Fruit fly (Drosophila melanogaster) whole organism, embryonic: ENCODE measurements around the gene CG32189.

Source experiments
- Asciz ChIP-seq: fragments of 200-800 bp; sonication (Bioruptor generic); optimal IDR thresholded peaks from 2 replicates; lab custom pipeline; 2017; ENCODE audit warnings: missing biosample characterization, mild to moderate bottlenecking, missing genetic modification characterization, missing genetic modification reagents
- Awh ChIP-seq: fragments of 200-800 bp; sonication (Bioruptor generic); IDR thresholded peaks from 2 replicates; pipeline ENCODE4, ENCODE4 v1.3.6; 2022; ENCODE audit warnings: missing biosample characterization, missing genetic modification characterization
- CG10431 ChIP-seq: fragments of 200-800 bp; sonication (Bioruptor generic); optimal IDR thresholded peaks from 3 replicates; lab custom pipeline; 2018; ENCODE audit warnings: missing biosample characterization, mild to moderate bottlenecking, missing genetic modification characterization
- CG10462 ChIP-seq: fragments of 200-800 bp; sonication (Bioruptor generic); optimal IDR thresholded peaks from 2 replicates; lab custom pipeline; 2016; ENCODE audit warnings: missing biosample characterization, missing genetic modification characterization
- CG10959 ChIP-seq: fragments of 200-800 bp; sonication (Bioruptor generic); IDR thresholded peaks from 2 replicates; pipeline ENCODE4 v1.3.6; 2022; ENCODE audit warnings: missing biosample characterization, missing genetic modification characterization
- CG11504 ChIP-seq: fragments of 200-800 bp; sonication (Bioruptor generic); optimal IDR thresholded peaks from 3 replicates; lab custom pipeline; 2019; ENCODE audit warnings: missing biosample characterization, mild to moderate bottlenecking, missing genetic modification characterization, moderate library complexity
- CG11560 ChIP-seq: fragments of 200-800 bp; sonication (Bioruptor generic); IDR thresholded peaks from 3 replicates; pipeline ENCODE4 v1.3.6; 2022; ENCODE audit warnings: missing biosample characterization, missing genetic modification characterization
- CG11723 ChIP-seq: fragments of 200-800 bp; sonication (Bioruptor generic); optimal IDR thresholded peaks from 2 replicates; lab custom pipeline; 2017; ENCODE audit warnings: missing biosample characterization, mild to moderate bottlenecking, missing genetic modification characterization
- CG12391 ChIP-seq: fragments of 200-800 bp; sonication (Bioruptor generic); optimal IDR thresholded peaks from 3 replicates; lab custom pipeline; 2018; ENCODE audit warnings: missing biosample characterization, mild to moderate bottlenecking, missing genetic modification characterization, moderate library complexity
- CG13296 ChIP-seq: fragments of 200-800 bp; sonication (Bioruptor generic); optimal IDR thresholded peaks from 3 replicates; lab custom pipeline; 2018; ENCODE audit warnings: missing biosample characterization, mild to moderate bottlenecking, missing genetic modification characterization
- CG15514 ChIP-seq: fragments of 200-800 bp; sonication (Bioruptor generic); optimal IDR thresholded peaks from 3 replicates; lab custom pipeline; 2017; ENCODE audit warnings: missing biosample characterization, missing genetic modification characterization, mild to moderate bottlenecking, moderate library complexity, missing genetic modification reagents
- CG17385 ChIP-seq: fragments of 200-800 bp; sonication (Bioruptor generic); optimal IDR thresholded peaks from 3 replicates; lab custom pipeline; 2018; ENCODE audit warnings: missing biosample characterization, mild to moderate bottlenecking, missing genetic modification characterization
- CG17568 ChIP-seq: fragments of 200-800 bp; sonication (Bioruptor generic); optimal IDR thresholded peaks from 2 replicates; lab custom pipeline; 2018; ENCODE audit warnings: missing biosample characterization, mild to moderate bottlenecking, missing genetic modification characterization, moderate library complexity
- CG2129 ChIP-seq: fragments of 200-800 bp; sonication (Bioruptor generic); IDR thresholded peaks from 2 replicates; pipeline ENCODE4 v1.3.6; 2022; ENCODE audit warnings: missing biosample characterization, missing genetic modification characterization; ENCODE audit not compliant: partially characterized antibody
- CG2199 ChIP-seq: fragments of 200-800 bp; sonication (Bioruptor generic); IDR thresholded peaks from 3 replicates; pipeline ENCODE4 v1.3.6; 2022; ENCODE audit warnings: missing biosample characterization, missing genetic modification characterization
- CG2202 ChIP-seq: fragments of 200-800 bp; sonication (Bioruptor generic); optimal IDR thresholded peaks from 2 replicates; lab custom pipeline; 2018; ENCODE audit warnings: missing biosample characterization, mild to moderate bottlenecking, missing genetic modification characterization
- CG2712 ChIP-seq: fragments of 200-800 bp; optimal IDR thresholded peaks from 3 replicates; lab custom pipeline; 2019; ENCODE audit warnings: missing biosample characterization, mild to moderate bottlenecking, missing genetic modification characterization, moderate library complexity
- CG31388 ChIP-seq: fragments of 200-800 bp; sonication (Bioruptor generic); optimal IDR thresholded peaks from 2 replicates; lab custom pipeline; 2016; ENCODE audit warnings: missing biosample characterization, missing genetic modification characterization
- CG33213 ChIP-seq: fragments of 200-800 bp; sonication (Bioruptor generic); optimal IDR thresholded peaks from 3 replicates; lab custom pipeline; 2016; ENCODE audit warnings: missing biosample characterization, missing genetic modification characterization
- CG3407 ChIP-seq: fragments of 200-800 bp; sonication (Bioruptor generic); optimal IDR thresholded peaks from 2 replicates; lab custom pipeline; 2018; ENCODE audit warnings: missing biosample characterization, mild to moderate bottlenecking, missing genetic modification characterization
- CG4424 ChIP-seq: fragments of 200-800 bp; sonication (Bioruptor generic); optimal IDR thresholded peaks from 3 replicates; lab custom pipeline; 2016; ENCODE audit warnings: missing biosample characterization, missing genetic modification characterization
- CG6683 ChIP-seq: fragments of 200-800 bp; sonication (Bioruptor generic); optimal IDR thresholded peaks from 2 replicates; lab custom pipeline; 2017; ENCODE audit warnings: missing biosample characterization, mild to moderate bottlenecking, missing genetic modification characterization, missing genetic modification reagents
- CG9215 ChIP-seq: fragments of 200-800 bp; sonication (Bioruptor generic); IDR thresholded peaks from 2 replicates; pipeline ENCODE4 v1.3.6; 2022; ENCODE audit warnings: missing biosample characterization, missing genetic modification characterization
- CHES-1-like ChIP-seq: fragments of 200-800 bp; sonication (Bioruptor generic); optimal IDR thresholded peaks from 2 replicates; lab custom pipeline; 2016; ENCODE audit warnings: missing biosample characterization, missing genetic modification characterization
- HLH54F ChIP-seq: fragments of 200-800 bp; sonication (Bioruptor generic); optimal IDR thresholded peaks from 3 replicates; lab custom pipeline; 2016; ENCODE audit warnings: missing biosample characterization, missing genetic modification characterization
- Hand ChIP-seq: fragments of 200-800 bp; sonication (Bioruptor generic); optimal IDR thresholded peaks from 2 replicates; lab custom pipeline; 2017; ENCODE audit warnings: mild to moderate bottlenecking, missing biosample characterization, missing genetic modification reagents, missing genetic modification characterization
- Kr ChIP-seq: fragments of 200-800 bp; sonication (Bioruptor generic); optimal IDR thresholded peaks from 2 replicates; lab custom pipeline; 2017; ENCODE audit warnings: missing biosample characterization, mild to moderate bottlenecking, missing genetic modification characterization
- Lhr ChIP-seq: fragments of 200-800 bp; sonication (Bioruptor generic); optimal IDR thresholded peaks from 3 replicates; lab custom pipeline; 2017; ENCODE audit warnings: mild to moderate bottlenecking, missing biosample characterization, missing genetic modification reagents, missing genetic modification characterization
- Myb ChIP-seq: fragments of 200-800 bp; sonication (Bioruptor generic); optimal IDR thresholded peaks from 2 replicates; lab custom pipeline; 2016; ENCODE audit warnings: missing biosample characterization, missing genetic modification characterization
- Oaz ChIP-seq: fragments of 200-800 bp; sonication (Bioruptor generic); IDR thresholded peaks from 2 replicates; pipeline ENCODE4 v1.3.6; 2022; ENCODE audit warnings: missing biosample characterization, missing genetic modification characterization
- Usf ChIP-seq: fragments of 200-800 bp; sonication (Bioruptor generic); optimal IDR thresholded peaks from 2 replicates; lab custom pipeline; 2017; ENCODE audit warnings: missing genotype, missing biosample characterization, missing genetic modification characterization
- Xrp1 ChIP-seq: fragments of 200-800 bp; sonication (Bioruptor generic); IDR thresholded peaks from 2 replicates; pipeline ENCODE4 v1.3.6; 2022; ENCODE audit warnings: missing biosample characterization, missing genetic modification characterization
- bab2 ChIP-seq: fragments of 200-800 bp; sonication (Bioruptor generic); optimal IDR thresholded peaks from 2 replicates; lab custom pipeline; 2016; ENCODE audit warnings: missing biosample characterization, missing genetic modification characterization
- bigmax ChIP-seq: fragments of 200-800 bp; sonication (Bioruptor generic); optimal IDR thresholded peaks from 2 replicates; lab custom pipeline; 2018; ENCODE audit warnings: missing biosample characterization, mild to moderate bottlenecking, missing genetic modification characterization
- bowl ChIP-seq: fragments of 200-800 bp; sonication (Bioruptor generic); IDR thresholded peaks from 2 replicates; pipeline ENCODE4 v1.3.6; 2022; ENCODE audit warnings: missing biosample characterization, missing genetic modification characterization
- ci ChIP-seq: fragments of 200-800 bp; sonication (Bioruptor generic); IDR thresholded peaks from 3 replicates; pipeline ENCODE4 v1.3.6; 2022; ENCODE audit warnings: missing biosample characterization, missing genetic modification characterization
- danr ChIP-seq: fragments of 200-800 bp; sonication (Bioruptor generic); IDR thresholded peaks from 2 replicates; pipeline ENCODE4 v1.3.6; 2022; ENCODE audit warnings: missing biosample characterization, missing genetic modification characterization
- dimm ChIP-seq: fragments of 200-800 bp; sonication (Bioruptor generic); IDR thresholded peaks from 2 replicates; pipeline ENCODE4 v1.3.6; 2022; ENCODE audit warnings: missing biosample characterization, missing genetic modification characterization
- disco-r ChIP-seq: fragments of 200-800 bp; sonication (Bioruptor generic); optimal IDR thresholded peaks from 2 replicates; lab custom pipeline; 2016; ENCODE audit warnings: missing biosample characterization, missing genetic modification characterization
- emc ChIP-seq: fragments of 200-800 bp; sonication (Bioruptor generic); optimal IDR thresholded peaks from 2 replicates; lab custom pipeline; 2016; ENCODE audit warnings: missing biosample characterization, missing genetic modification characterization
- eyg ChIP-seq: fragments of 200-800 bp; sonication (Bioruptor generic); optimal IDR thresholded peaks from 3 replicates; lab custom pipeline; 2016; ENCODE audit warnings: missing biosample characterization, missing genetic modification characterization
- ftz-f1 ChIP-seq: fragments of 200-800 bp; sonication (Bioruptor generic); optimal IDR thresholded peaks from 2 replicates; lab custom pipeline; 2016; ENCODE audit warnings: missing biosample characterization, missing genetic modification characterization
- h ChIP-seq: fragments of >200 bp; optimal IDR thresholded peaks from 2 replicates; lab custom pipeline; 2017
- ham ChIP-seq: fragments of 200-800 bp; sonication (Bioruptor generic); IDR thresholded peaks from 2 replicates; pipeline ENCODE4 v1.3.6; 2022; ENCODE audit warnings: missing biosample characterization, missing genetic modification characterization
- kay ChIP-seq: fragments of 200-800 bp; sonication (Bioruptor generic); optimal IDR thresholded peaks from 2 replicates; lab custom pipeline; 2016; ENCODE audit warnings: missing biosample characterization, missing genetic modification characterization
- peb ChIP-seq: fragments of 200-800 bp; sonication (Bioruptor generic); IDR thresholded peaks from 2 replicates; pipeline ENCODE4 v1.3.6; 2022; ENCODE audit warnings: missing biosample characterization, missing genetic modification characterization
- phol ChIP-seq: fragments of 200-800 bp; sonication (Bioruptor generic); optimal IDR thresholded peaks from 3 replicates; lab custom pipeline; 2018; ENCODE audit warnings: missing biosample characterization, mild to moderate bottlenecking, missing genetic modification characterization, moderate library complexity
- pzg ChIP-seq: fragments of 200-800 bp; sonication (Bioruptor generic); optimal IDR thresholded peaks from 3 replicates; lab custom pipeline; 2018; ENCODE audit warnings: missing biosample characterization, mild to moderate bottlenecking, missing genetic modification characterization, moderate library complexity
- rib ChIP-seq: fragments of 200-800 bp; sonication (Bioruptor generic); IDR thresholded peaks from 2 replicates; pipeline ENCODE4 v1.3.6; 2022; ENCODE audit warnings: missing biosample characterization, missing genetic modification characterization
- sna ChIP-seq: fragments of 200-800 bp; sonication (Bioruptor generic); IDR thresholded peaks from 2 replicates; pipeline ENCODE4 v1.3.6; 2022; ENCODE audit warnings: missing biosample characterization, missing genetic modification characterization; ENCODE audit not compliant: partially characterized antibody
- vvl ChIP-seq: fragments of 200-800 bp; sonication (Bioruptor generic); IDR thresholded peaks from 2 replicates; pipeline ENCODE4 v1.3.6; 2022; ENCODE audit warnings: missing biosample characterization, missing genetic modification characterization
- zen ChIP-seq: fragments of 200-800 bp; sonication (Bioruptor generic); optimal IDR thresholded peaks from 3 replicates; lab custom pipeline; 2018; ENCODE audit warnings: missing biosample characterization, mild to moderate bottlenecking, missing genetic modification characterization, moderate library complexity
- zfh2 ChIP-seq: fragments of 200-800 bp; sonication (Bioruptor generic); optimal IDR thresholded peaks from 2 replicates; lab custom pipeline; 2016; ENCODE audit warnings: missing biosample characterization, missing genetic modification characterization

The CG32189 gene

DNA sequence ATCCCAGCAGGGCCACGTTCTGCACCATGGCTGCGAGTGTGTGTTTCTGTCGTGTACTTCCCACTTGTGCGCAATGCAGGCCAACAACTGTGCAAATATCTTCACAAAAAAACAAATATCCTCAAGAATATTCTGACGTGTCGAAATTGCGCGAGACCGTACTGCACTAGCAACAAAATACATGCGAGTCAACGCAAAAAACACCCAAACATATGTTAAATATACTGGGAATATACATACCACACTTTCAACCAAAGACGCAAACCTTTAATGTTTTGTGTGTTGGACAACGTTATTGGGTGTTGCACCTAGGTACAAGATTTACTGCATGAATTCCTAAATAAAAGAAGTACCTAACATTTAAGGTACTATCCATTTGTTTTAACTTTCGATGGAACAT is 32.9 kb downstream of the CG32189 start, which contains the start of gene NUCB1 (continued):
- TF ChIP-seq Xrp1 (GFP tag; lab: Robert Waterston, UW): no peak
- TF ChIP-seq pzg (GFP tag; lab: Kevin White, UChicago): peak; percentile 98
- TF ChIP-seq CG17568 (GFP tag; lab: Kevin White, UChicago): no peak
- peak; percentile 36; the same call in 1 of the 2 replicates for TF ChIP-seq Awh (GFP tag; lab: Robert Waterston, UW)
- TF ChIP-seq rib (GFP tag; lab: Robert Waterston, UW): no peak
- TF ChIP-seq CG10959 (GFP tag; lab: Robert Waterston, UW): no peak
- peak; percentile 79 for TF ChIP-seq CG33213 (GFP tag; lab: Kevin White, UChicago)
- peak; percentile 55 for TF ChIP-seq CG2712 (tag; lab: Kevin White, UChicago)
- TF ChIP-seq ci (GFP tag; lab: Robert Waterston, UW): peak; percentile 60
- TF ChIP-seq Myb: peak; percentile 60
- no peak for TF ChIP-seq CG2199
- peak; percentile 85 for TF ChIP-seq Lhr (GFP tag; lab: Kevin White, UChicago)
- no peak for TF ChIP-seq bigmax (GFP tag; lab: Kevin White, UChicago)
- TF ChIP-seq CG4424 (GFP tag; lab: Kevin White, UChicago): peak; percentile 33
- no peak for TF ChIP-seq bowl (GFP tag; lab: Robert Waterston, UW)
- TF ChIP-seq CG6683 (GFP tag; lab: Kevin White, UChicago): no peak
- TF ChIP-seq sna (GFP tag; lab: Robert Waterston, UW): no peak
- TF ChIP-seq CG10462 (GFP tag; lab: Kevin White, UChicago): no peak
- peak; percentile 46 for TF ChIP-seq zen (tag; lab: Kevin White, UChicago)
- peak; percentile 36 for TF ChIP-seq CHES-1-like (GFP tag; lab: Kevin White, UChicago)
- no peak for TF ChIP-seq CG11504
- no peak for TF ChIP-seq Hand (GFP tag; lab: Kevin White, UChicago)
- no peak for TF ChIP-seq emc (GFP tag; lab: Kevin White, UChicago)
- TF ChIP-seq danr (GFP tag; lab: Robert Waterston, UW): no peak
- no peak for TF ChIP-seq ham
- TF ChIP-seq peb: no peak
- TF ChIP-seq Asciz (GFP tag; lab: Kevin White, UChicago): no peak
- TF ChIP-seq disco-r (GFP tag; lab: Kevin White, UChicago): peak; percentile 26
- TF ChIP-seq Kr (GFP tag; lab: Kevin White, UChicago): no peak
- TF ChIP-seq CG13296 (GFP tag; lab: Kevin White, UChicago): no peak
- TF ChIP-seq h (lab: Kevin White, UChicago): no peak
- peak; percentile 48 for TF ChIP-seq phol
- peak; percentile 58 for TF ChIP-seq kay
- TF ChIP-seq dimm: no peak
- no peak for TF ChIP-seq eyg (GFP tag; lab: Kevin White, UChicago)
- no peak for TF ChIP-seq CG2129
- TF ChIP-seq CG11560 (tag; lab: Robert Waterston, UW): no peak
- no peak for TF ChIP-seq CG3407 (GFP tag; lab: Kevin White, UChicago)
- no peak for TF ChIP-seq CG9215 (GFP tag; lab: Robert Waterston, UW)
- TF ChIP-seq vvl (GFP tag; lab: Robert Waterston, UW): peak; percentile 45
- no peak for TF ChIP-seq CG10431
- TF ChIP-seq Usf (GFP tag; lab: Kevin White, UChicago): no peak
- peak; percentile 83 for TF ChIP-seq CG15514
- no peak for TF ChIP-seq CG11723 (GFP tag; lab: Kevin White, UChicago)
- TF ChIP-seq zfh2 (GFP tag; lab: Kevin White, UChicago): peak; percentile 49
- TF ChIP-seq CG17385 (GFP tag; lab: Kevin White, UChicago): no peak
- TF ChIP-seq Oaz (GFP tag; lab: Robert Waterston, UW): no peak
- TF ChIP-seq ftz-f1 (GFP tag; lab: Kevin White, UChicago): no peak
- TF ChIP-seq bab2: peak; percentile 16
- no peak for TF ChIP-seq CG31388 (GFP tag; lab: Kevin White, UChicago)
- peak; percentile 13 for TF ChIP-seq HLH54F (GFP tag; lab: Kevin White, UChicago)
- peak; percentile 59 for TF ChIP-seq CG12391 (tag; lab: Kevin White, UChicago)
- peak; percentile 26 for TF ChIP-seq CG2202 (tag; lab: Kevin White, UChicago)
